Worm (Caenorhabditis elegans) whole organism, mixed stage, embryonic: ENCODE results near the gene nas-11.

Experiments
- ces-1 ChIP-seq: fragments of 150-350 bp; optimal IDR thresholded peaks from 2 replicates; lab custom pipeline; 2014; ENCODE audit warnings: missing biosample characterization, missing genetic modification reagents, missing genetic modification characterization
- lin-13 ChIP-seq: fragments of 150-350 bp; optimal IDR thresholded peaks from 2 replicates; lab custom pipeline; 2014; ENCODE audit warnings: missing biosample characterization, missing genetic modification characterization
- mls-2 ChIP-seq: sonication (generic microtip); optimal IDR thresholded peaks from 2 replicates; lab custom pipeline; 2016; ENCODE audit warnings: mild to moderate bottlenecking, missing genetic modification characterization, moderate library complexity, missing compliant biosample characterization
- nhr-237 ChIP-seq: fragments of 150-350 bp; optimal IDR thresholded peaks from 2 replicates; lab custom pipeline; 2014; ENCODE audit warnings: missing biosample characterization, missing genetic modification characterization
- nhr-28 ChIP-seq: fragments of 150-350 bp; optimal IDR thresholded peaks from 2 replicates; lab custom pipeline; 2014; ENCODE audit warnings: missing biosample characterization, missing genetic modification characterization
- snpc-4 ChIP-seq: fragments of 150-350 bp; optimal IDR thresholded peaks from 2 replicates; lab custom pipeline; 2014; ENCODE audit warnings: missing biosample characterization, missing genetic modification characterization
- sptf-1 ChIP-seq: sonication (generic microtip); optimal IDR thresholded peaks from 2 replicates; lab custom pipeline; 2017; ENCODE audit warnings: mild to moderate bottlenecking, missing genetic modification characterization, moderate library complexity, missing compliant biosample characterization
- unc-120 ChIP-seq: sonication (generic microtip); optimal IDR thresholded peaks from 2 replicates; lab custom pipeline; 2017; ENCODE audit warnings: missing genetic modification characterization, missing compliant biosample characterization; ENCODE audit not compliant: poor library complexity, severe bottlenecking
- unc-39 ChIP-seq: fragments of 150-350 bp; optimal IDR thresholded peaks from 2 replicates; lab custom pipeline; 2014; ENCODE audit warnings: missing biosample characterization, missing genetic modification characterization
- unc-62 ChIP-seq: fragments of 150-350 bp; optimal IDR thresholded peaks from 2 replicates; lab custom pipeline; 2014; ENCODE audit warnings: missing biosample characterization, missing genetic modification reagents, missing genetic modification characterization
- ztf-11 ChIP-seq: fragments of 150-350 bp; optimal IDR thresholded peaks from 2 replicates; lab custom pipeline; 2014; ENCODE audit warnings: missing biosample characterization, missing genetic modification characterization

- no peak for TF ChIP-seq unc-120 (tag; lab: Kevin White, UChicago)
- no peak for TF ChIP-seq snpc-4
- no peak for TF ChIP-seq ztf-11 (tag; lab: Kevin White, UChicago)
- TF ChIP-seq nhr-237 (tag; lab: Kevin White, UChicago) = no peak
- TF ChIP-seq unc-62 (GFP tag; lab: Kevin White, UChicago) = no peak
- TF ChIP-seq unc-39 (tag; lab: Kevin White, UChicago) = no peak
- TF ChIP-seq lin-13 = no peak
- peak; percentile 93 for TF ChIP-seq ces-1 (GFP tag; lab: Kevin White, UChicago)
- TF ChIP-seq nhr-28 = no peak
- no peak for TF ChIP-seq mls-2 (tag; lab: Kevin White, UChicago)
- TF ChIP-seq sptf-1 = no peak
These were observed 21.7 kb upstream of the nas-11 start for ce11 chrX:6691653-6692052.
